Worm (Caenorhabditis elegans) whole organism, L3 larva: ENCODE data around the gene affl-1.

ENCODE experiments used
- ZK546.5 ChIP-seq: sonication (generic microtip); optimal IDR thresholded peaks from 2 replicates; lab custom pipeline; 2017; ENCODE audit warnings: missing biosample characterization, missing genetic modification characterization
- aly-2 ChIP-seq: fragments of 150-350 bp; optimal IDR thresholded peaks from 2 replicates; lab custom pipeline; 2014; ENCODE audit warnings: missing biosample characterization, missing genetic modification characterization
- ama-1 ChIP-seq: fragments of 150-350 bp; optimal IDR thresholded peaks from 2 replicates; lab custom pipeline; 2018
- ceh-16 ChIP-seq: sonication (generic microtip); optimal IDR thresholded peaks from 2 replicates; lab custom pipeline; 2017; ENCODE audit warnings: missing biosample characterization, missing genetic modification characterization
- ceh-28 ChIP-seq: fragments of 150-350 bp; optimal IDR thresholded peaks from 2 replicates; lab custom pipeline; 2014; ENCODE audit warnings: missing biosample characterization, missing genetic modification reagents, missing genetic modification characterization
- ceh-82 ChIP-seq: fragments of 150-350 bp; optimal IDR thresholded peaks from 2 replicates; lab custom pipeline; 2014; ENCODE audit warnings: missing biosample characterization, missing genetic modification characterization
- egl-27 ChIP-seq: sonication (generic microtip); optimal IDR thresholded peaks from 4 replicates; lab custom pipeline; 2017; ENCODE audit warnings: missing biosample characterization, missing genetic modification reagents, missing genetic modification characterization
- egl-5 ChIP-seq: fragments of 150-350 bp; optimal IDR thresholded peaks from 2 replicates; lab custom pipeline; 2017; ENCODE audit warnings: missing biosample characterization, missing genetic modification reagents, missing genetic modification characterization, inconsistent platforms
- elt-1 ChIP-seq: fragments of 150-350 bp; optimal IDR thresholded peaks from 2 replicates; lab custom pipeline; 2014; ENCODE audit warnings: missing biosample characterization, missing genetic modification characterization
- elt-2 ChIP-seq: sonication (generic microtip); optimal IDR thresholded peaks from 2 replicates; lab custom pipeline; 2016; ENCODE audit warnings: missing genetic modification reagents, mild to moderate bottlenecking, missing genetic modification characterization, missing compliant biosample characterization
- elt-3 ChIP-seq, 3 experiments: fragments of 150-350 bp in 1 of 3; sonication (generic microtip) in 2 of 3; optimal IDR thresholded peaks; 2 replicates in 2 of 3; 4 replicates in 1 of 3; lab custom pipeline; 2014 to 2017; ENCODE audit warnings: missing biosample characterization in 3 of 3, missing genetic modification characterization in 3 of 3
- eor-1 ChIP-seq, 2 experiments: fragments of 150-350 bp; optimal IDR thresholded peaks; 2 replicates each; lab custom pipeline; 2014 to 2018; ENCODE audit warnings: missing biosample characterization in 2 of 2, missing genetic modification characterization in 2 of 2
- fkh-10 ChIP-seq: sonication (generic microtip); optimal IDR thresholded peaks from 2 replicates; lab custom pipeline; 2017; ENCODE audit warnings: missing biosample characterization, missing genetic modification reagents, missing genetic modification characterization
- fkh-2 ChIP-seq: fragments of 150-350 bp; optimal IDR thresholded peaks from 2 replicates; lab custom pipeline; 2014; ENCODE audit warnings: missing biosample characterization, missing genetic modification reagents, missing genetic modification characterization
- fos-1 ChIP-seq: fragments of 150-350 bp; optimal IDR thresholded peaks from 2 replicates; lab custom pipeline; 2014; ENCODE audit warnings: missing biosample characterization, missing genetic modification characterization
- hmg-11 ChIP-seq: sonication (generic microtip); optimal IDR thresholded peaks from 2 replicates; lab custom pipeline; 2016; ENCODE audit warnings: missing genetic modification characterization, missing compliant biosample characterization
- jun-1 ChIP-seq: fragments of 150-350 bp; optimal IDR thresholded peaks from 2 replicates; lab custom pipeline; 2014; ENCODE audit warnings: missing biosample characterization, missing genetic modification reagents, missing genetic modification characterization
- lin-15B ChIP-seq: fragments of 150-350 bp; optimal IDR thresholded peaks from 2 replicates; lab custom pipeline; 2014; ENCODE audit warnings: missing biosample characterization, missing genetic modification characterization
- lin-39 ChIP-seq: fragments of 150-350 bp; optimal IDR thresholded peaks from 2 replicates; lab custom pipeline; 2018; ENCODE audit warnings: missing biosample characterization, missing genetic modification reagents, missing genetic modification characterization
- lsy-12 ChIP-seq: sonication (generic microtip); optimal IDR thresholded peaks from 2 replicates; lab custom pipeline; 2016; ENCODE audit warnings: mild to moderate bottlenecking, missing genetic modification characterization, missing compliant biosample characterization
- mdl-1 ChIP-seq: fragments of 150-350 bp; optimal IDR thresholded peaks from 2 replicates; lab custom pipeline; 2014; ENCODE audit warnings: missing biosample characterization, missing genetic modification characterization
- mml-1 ChIP-seq: fragments of 150-350 bp; sonication (generic microtip); optimal IDR thresholded peaks from 3 replicates; lab custom pipeline; 2014; ENCODE audit warnings: missing biosample characterization, missing genetic modification characterization
- nfya-1 ChIP-seq: sonication (generic microtip); optimal IDR thresholded peaks from 2 replicates; lab custom pipeline; 2017; ENCODE audit warnings: missing genetic modification characterization, mild to moderate bottlenecking, missing compliant biosample characterization, antibody characterized with exemption, moderate library complexity; ENCODE audit not compliant: insufficient read depth
- nhr-11 ChIP-seq: fragments of 150-350 bp; optimal IDR thresholded peaks from 2 replicates; lab custom pipeline; 2014; ENCODE audit warnings: missing biosample characterization, missing genetic modification characterization
- nhr-12 ChIP-seq: fragments of 150-350 bp; optimal IDR thresholded peaks from 2 replicates; lab custom pipeline; 2014; ENCODE audit warnings: missing biosample characterization, missing genetic modification characterization
- nhr-237 ChIP-seq: fragments of 150-350 bp; optimal IDR thresholded peaks from 2 replicates; lab custom pipeline; 2014; ENCODE audit warnings: missing biosample characterization, missing genetic modification characterization
- nhr-25 ChIP-seq: sonication (generic microtip); optimal IDR thresholded peaks from 2 replicates; lab custom pipeline; 2017; ENCODE audit warnings: missing biosample characterization, missing genetic modification characterization
- nhr-28 ChIP-seq: fragments of 150-350 bp; optimal IDR thresholded peaks from 2 replicates; lab custom pipeline; 2014; ENCODE audit warnings: missing biosample characterization, missing genetic modification characterization
- nhr-43 ChIP-seq: sonication (generic microtip); optimal IDR thresholded peaks from 2 replicates; lab custom pipeline; 2016; ENCODE audit warnings: mild to moderate bottlenecking, missing genetic modification characterization, missing compliant biosample characterization; ENCODE audit not compliant: poor library complexity, severe bottlenecking
- nhr-67 ChIP-seq: fragments of 150-350 bp; optimal IDR thresholded peaks from 2 replicates; lab custom pipeline; 2014; ENCODE audit warnings: missing biosample characterization, missing genetic modification characterization
- nhr-76 ChIP-seq: fragments of 150-350 bp; sonication (generic microtip); optimal IDR thresholded peaks from 5 replicates; lab custom pipeline; 2014; ENCODE audit warnings: missing biosample characterization, missing genetic modification characterization
- nhr-77 ChIP-seq: fragments of 150-350 bp; optimal IDR thresholded peaks from 2 replicates; lab custom pipeline; 2014; ENCODE audit warnings: missing biosample characterization, missing genetic modification characterization
- pha-4 ChIP-seq: fragments of 150-350 bp; optimal IDR thresholded peaks from 2 replicates; lab custom pipeline; 2014; ENCODE audit warnings: missing biosample characterization, missing genetic modification reagents, missing genetic modification characterization
- pqm-1 ChIP-seq: fragments of 150-350 bp; optimal IDR thresholded peaks from 2 replicates; lab custom pipeline; 2017; ENCODE audit warnings: missing biosample characterization, missing genetic modification characterization, inconsistent platforms
- sea-2 ChIP-seq: fragments of 150-350 bp; sonication (generic microtip); optimal IDR thresholded peaks from 4 replicates; lab custom pipeline; 2014; ENCODE audit warnings: missing biosample characterization, missing genetic modification reagents, missing genetic modification characterization
- snpc-4 ChIP-seq: fragments of 150-350 bp; optimal IDR thresholded peaks from 2 replicates; lab custom pipeline; 2014; ENCODE audit warnings: missing biosample characterization, missing genetic modification characterization
- tbx-2 ChIP-seq: sonication (generic microtip); optimal IDR thresholded peaks from 2 replicates; lab custom pipeline; 2016; ENCODE audit warnings: mild to moderate bottlenecking, missing genetic modification characterization, missing compliant biosample characterization
- unc-39 ChIP-seq: sonication (generic microtip); optimal IDR thresholded peaks from 4 replicates; lab custom pipeline; 2017; ENCODE audit warnings: missing biosample characterization, missing genetic modification characterization
- zag-1 ChIP-seq: fragments of 150-350 bp; optimal IDR thresholded peaks from 2 replicates; lab custom pipeline; 2014; ENCODE audit warnings: missing biosample characterization, missing genetic modification characterization
- ztf-11 ChIP-seq: fragments of 150-350 bp; optimal IDR thresholded peaks from 2 replicates; lab custom pipeline; 2014; ENCODE audit warnings: missing biosample characterization, missing genetic modification characterization
- ztf-4 ChIP-seq: fragments of 150-350 bp; optimal IDR thresholded peaks from 2 replicates; lab custom pipeline; 2014; ENCODE audit warnings: missing biosample characterization, missing genetic modification characterization

affl-1 gene

ce11 chrIII:418649-419048 is 21.4 kb upstream of the affl-1 start, which contains the start of gene stim-1:
TSS of gene stim-1 (minus strand) at chrIII:418749.
- TF ChIP-seq nhr-67 (tag; lab: Kevin White, UChicago) = no peak
- TF ChIP-seq nhr-237 (tag; lab: Kevin White, UChicago) = no peak
- TF ChIP-seq nhr-28 (tag; lab: Kevin White, UChicago) = no peak
- no peak for TF ChIP-seq ama-1 (lab: Kevin White, UChicago)
- no peak for TF ChIP-seq fkh-10 (GFP tag; lab: Kevin White, UChicago)
- no peak for TF ChIP-seq lin-15B (tag; lab: Kevin White, UChicago)
- TF ChIP-seq nhr-11 (tag; lab: Kevin White, UChicago) = no peak
- TF ChIP-seq tbx-2 (tag; lab: Kevin White, UChicago) = no peak
- no peak for TF ChIP-seq ZK546.5 (tag; lab: Kevin White, UChicago)
- TF ChIP-seq snpc-4 = no peak
- no peak for TF ChIP-seq lin-39 (tag; lab: Kevin White, UChicago)
- TF ChIP-seq ceh-82 (tag; lab: Kevin White, UChicago) = no peak
- TF ChIP-seq zag-1 (tag; lab: Kevin White, UChicago) = no peak
- TF ChIP-seq, all 47 proteins: peak for 0

- TF ChIP-seq tbx-2 (tag; lab: Kevin White, UChicago) = no peak
- no peak for TF ChIP-seq fkh-2 (tag; lab: Kevin White, UChicago)
- TF ChIP-seq pha-4 (tag; lab: Kevin White, UChicago) = peak; percentile 70
- no peak for TF ChIP-seq nhr-237 (tag; lab: Kevin White, UChicago)
- TF ChIP-seq ztf-4 (tag; lab: Kevin White, UChicago) = no peak
- no peak for TF ChIP-seq nhr-12
- no peak for TF ChIP-seq egl-27 (tag; lab: Kevin White, UChicago)
- peak; percentile 58 for TF ChIP-seq elt-2
- no peak for TF ChIP-seq eor-1 (tag; optimal IDR thresholded peaks at IDR 0.05; lab: Kevin White, UChicago)
- TF ChIP-seq, all 47 proteins: peak for 2
Measured at ce11 chrIII:422553-422952, 17.5 kb upstream of the affl-1 start.

- peak; percentile 38 for TF ChIP-seq pha-4 (tag; lab: Kevin White, UChicago)
- TF ChIP-seq egl-5 = no peak
- TF ChIP-seq lin-15B (tag; lab: Kevin White, UChicago) = peak; percentile 52
- TF ChIP-seq ama-1 (lab: Kevin White, UChicago) = no peak
- no peak for TF ChIP-seq hmg-11 (tag; lab: Kevin White, UChicago)
- TF ChIP-seq, all 47 proteins: peak for 2
Measured at ce11 chrIII:423875-424274, 16.2 kb upstream of the affl-1 start.

- no peak for TF ChIP-seq lin-39 (tag; lab: Kevin White, UChicago)
- no peak for TF ChIP-seq nhr-43 (tag; lab: Kevin White, UChicago)
- TF ChIP-seq elt-3 (tag; optimal IDR thresholded peaks at IDR 0.05; lab: Kevin White, UChicago) = no peak
- TF ChIP-seq nhr-25 (tag; lab: Kevin White, UChicago) = no peak
- no peak for TF ChIP-seq pqm-1
- no peak for TF ChIP-seq ceh-28
- no peak for TF ChIP-seq egl-5
Measured at ce11 chrIII:429038-429437, 11.0 kb upstream of the affl-1 start, which contains the start of gene cec-8. TSS of gene cec-8 (plus strand) at chrIII:429338.

ce11 chrIII:432988-433387 is 7.0 kb upstream of the affl-1 start:
- TF ChIP-seq fkh-10 (GFP tag; lab: Kevin White, UChicago) (no peak), tbx-2 (tag; lab: Kevin White, UChicago) (no peak), egl-5 (no peak), pqm-1 (no peak), nhr-67 (tag; lab: Kevin White, UChicago) (no peak), lsy-12 (tag; lab: Kevin White, UChicago) (peak; percentile 35), fos-1 (tag; lab: Kevin White, UChicago) (no peak), nhr-25 (tag; lab: Kevin White, UChicago) (peak; percentile 78), zag-1 (tag; lab: Kevin White, UChicago) (no peak), ztf-11 (tag; lab: Kevin White, UChicago) (no peak), unc-39 (tag; lab: Kevin White, UChicago) (no peak), pha-4 (tag; lab: Kevin White, UChicago) (peak; percentile 42), ceh-28 (peak; percentile 68), eor-1 (tag; optimal IDR thresholded peaks at IDR 0.05; lab: Kevin White, UChicago) (no peak), nhr-28 (tag; lab: Kevin White, UChicago) (no peak), nhr-77 (tag; lab: Kevin White, UChicago) (no peak), nhr-12 (no peak), egl-27 (tag; lab: Kevin White, UChicago) (no peak), aly-2 (tag; lab: Kevin White, UChicago) (no peak), ZK546.5 (tag; lab: Kevin White, UChicago) (no peak), ceh-82 (tag; lab: Kevin White, UChicago) (peak; percentile 2), mdl-1 (tag; lab: Kevin White, UChicago) (no peak), nhr-237 (tag; lab: Kevin White, UChicago) (no peak), elt-1 (tag; lab: Kevin White, UChicago) (no peak), mml-1 (no peak), nhr-76 (tag; lab: Kevin White, UChicago) (no peak), snpc-4 (no peak), jun-1 (tag; lab: Kevin White, UChicago) (peak; percentile 45), elt-2 (peak; percentile 56), fkh-2 (tag; lab: Kevin White, UChicago) (no peak), elt-3 (tag; optimal IDR thresholded peaks at IDR 0.05; lab: Kevin White, UChicago) (no peak), ztf-4 (tag; lab: Kevin White, UChicago) (no peak), nfya-1 (peak; percentile 78), ceh-16 (tag; lab: Kevin White, UChicago) (no peak), hmg-11 (tag; lab: Kevin White, UChicago) (peak; percentile 80), sea-2 (GFP tag; lab: Kevin White, UChicago) (no peak)
